Worm (Caenorhabditis elegans) whole organism, L4 larva: ENCODE data around the gene phat-4.

Experiments
- aly-2 ChIP-seq: sonication (generic microtip); optimal IDR thresholded peaks from 2 replicates; lab custom pipeline; 2018; ENCODE audit warnings: missing biosample characterization, missing genetic modification characterization
- nhr-237 ChIP-seq: sonication (generic microtip); optimal IDR thresholded peaks from 2 replicates; lab custom pipeline; 2017; ENCODE audit warnings: missing biosample characterization, missing genetic modification characterization

ce11 chrV:4127435-4127834 is 2.3 kb upstream of the phat-4 start, which contains the start of gene T05B4.13:
- no peak for TF ChIP-seq nhr-237
- TF ChIP-seq aly-2: no peak
